Fruit fly (Drosophila melanogaster) whole organism, embryonic: Measurements from ENCODE around the gene Tm1.

Experiments used
- Asciz ChIP-seq: fragments of 200-800 bp; sonication (Bioruptor generic); optimal IDR thresholded peaks from 2 replicates; lab custom pipeline; 2017; ENCODE audit warnings: missing biosample characterization, mild to moderate bottlenecking, missing genetic modification characterization, missing genetic modification reagents
- Blimp-1 ChIP-seq: fragments of 200-800 bp; sonication (Bioruptor generic); optimal IDR thresholded peaks from 3 replicates; lab custom pipeline; 2018; ENCODE audit warnings: missing biosample characterization, missing genetic modification characterization, mild to moderate bottlenecking, moderate library complexity, missing genetic modification reagents
- CG10462 ChIP-seq: fragments of 200-800 bp; sonication (Bioruptor generic); optimal IDR thresholded peaks from 2 replicates; lab custom pipeline; 2016; ENCODE audit warnings: missing biosample characterization, missing genetic modification characterization
- CG11398 ChIP-seq: fragments of 200-800 bp; sonication (Bioruptor generic); optimal IDR thresholded peaks from 2 replicates; lab custom pipeline; 2016; ENCODE audit warnings: missing biosample characterization, missing genetic modification characterization
- CG31388 ChIP-seq: fragments of 200-800 bp; sonication (Bioruptor generic); optimal IDR thresholded peaks from 2 replicates; lab custom pipeline; 2016; ENCODE audit warnings: missing biosample characterization, missing genetic modification characterization
- CG32532 ChIP-seq: fragments of 200-800 bp; sonication (Bioruptor generic); IDR thresholded peaks from 2 replicates; pipeline ENCODE4 v1.3.6; 2022; ENCODE audit warnings: missing biosample characterization, missing genetic modification characterization
- CG32767 ChIP-seq: fragments of 200-800 bp; sonication (Bioruptor generic); IDR thresholded peaks from 2 replicates; pipeline ENCODE4 v1.3.6; 2022; ENCODE audit warnings: missing biosample characterization, missing genetic modification characterization
- CG4854 ChIP-seq: fragments of 200-800 bp; sonication (Bioruptor generic); optimal IDR thresholded peaks from 2 replicates; lab custom pipeline; 2016; ENCODE audit warnings: missing biosample characterization, missing genetic modification characterization, inconsistent platforms
- CG7372 ChIP-seq: fragments of 200-800 bp; sonication (Bioruptor generic); IDR thresholded peaks from 2 replicates; pipeline ENCODE4 v1.3.6; 2022; ENCODE audit warnings: missing biosample characterization, missing genetic modification characterization
- CG9876 ChIP-seq: fragments of 200-800 bp; sonication (Bioruptor generic); optimal IDR thresholded peaks from 2 replicates; lab custom pipeline; 2016; ENCODE audit warnings: missing biosample characterization, missing genetic modification characterization
- CHES-1-like ChIP-seq: fragments of 200-800 bp; sonication (Bioruptor generic); optimal IDR thresholded peaks from 2 replicates; lab custom pipeline; 2016; ENCODE audit warnings: missing biosample characterization, missing genetic modification characterization
- CoRest ChIP-seq: fragments of 200-800 bp; sonication (Bioruptor generic); optimal IDR thresholded peaks from 3 replicates; lab custom pipeline; 2018; ENCODE audit warnings: missing biosample characterization, mild to moderate bottlenecking, missing genetic modification characterization, moderate library complexity
- CrebB ChIP-seq: fragments of 200-800 bp; sonication (Bioruptor generic); optimal IDR thresholded peaks from 3 replicates; lab custom pipeline; 2018; ENCODE audit warnings: missing biosample characterization, mild to moderate bottlenecking, missing genetic modification characterization
- Dll ChIP-seq: fragments of 200-800 bp; sonication (Bioruptor generic); IDR thresholded peaks from 4 replicates; pipeline ENCODE4 v1.3.6; 2022; ENCODE audit warnings: missing biosample characterization, missing genetic modification characterization; ENCODE audit not compliant: partially characterized antibody
- Dref ChIP-seq: fragments of 200-800 bp; sonication (Bioruptor generic); IDR thresholded peaks from 2 replicates; pipeline ENCODE4 v1.3.6; 2022; ENCODE audit warnings: missing biosample characterization, missing genetic modification characterization
- E2f2 ChIP-seq: fragments of 200-800 bp; sonication (Bioruptor generic); IDR thresholded peaks from 2 replicates; pipeline ENCODE4 v1.3.6; 2022; ENCODE audit warnings: missing biosample characterization, missing genetic modification characterization
- Nf-YB ChIP-seq: fragments of 200-800 bp; sonication (Bioruptor generic); optimal IDR thresholded peaks from 3 replicates; lab custom pipeline; 2019; ENCODE audit warnings: missing biosample characterization, mild to moderate bottlenecking, missing genetic modification characterization, moderate library complexity
- Opbp ChIP-seq: fragments of 200-800 bp; sonication (Bioruptor generic); IDR thresholded peaks from 3 replicates; pipeline ENCODE4 v1.3.6; 2022; ENCODE audit warnings: missing biosample characterization, missing genetic modification characterization; ENCODE audit not compliant: partially characterized antibody
- PHDP ChIP-seq: fragments of 200-800 bp; sonication (Bioruptor generic); optimal IDR thresholded peaks from 3 replicates; lab custom pipeline; 2018; ENCODE audit warnings: missing biosample characterization, mild to moderate bottlenecking, missing genetic modification characterization, moderate library complexity
- Six4 ChIP-seq: fragments of 200-800 bp; sonication (Bioruptor generic); optimal IDR thresholded peaks from 2 replicates; lab custom pipeline; 2016; ENCODE audit warnings: missing biosample characterization, missing genetic modification characterization
- Sox100B ChIP-seq: fragments of 200-800 bp; sonication (Bioruptor generic); optimal IDR thresholded peaks from 3 replicates; lab custom pipeline; 2018; ENCODE audit warnings: missing biosample characterization, mild to moderate bottlenecking, missing genetic modification characterization
- Ssrp ChIP-seq: fragments of 200-800 bp; sonication (Bioruptor generic); optimal IDR thresholded peaks from 2 replicates; lab custom pipeline; 2018; ENCODE audit warnings: missing biosample characterization, mild to moderate bottlenecking, missing genetic modification characterization, moderate library complexity
- Taf1 ChIP-seq: fragments of 200-800 bp; sonication (Bioruptor generic); IDR thresholded peaks from 2 replicates; pipeline ENCODE4 v1.3.6; 2022; ENCODE audit warnings: missing biosample characterization, missing genetic modification characterization
- YL-1 ChIP-seq: fragments of 200-800 bp; sonication (Bioruptor generic); optimal IDR thresholded peaks from 3 replicates; lab custom pipeline; 2017; ENCODE audit warnings: missing biosample characterization, mild to moderate bottlenecking, missing genetic modification characterization
- amos ChIP-seq: fragments of 200-800 bp; sonication (Bioruptor generic); IDR thresholded peaks from 2 replicates; pipeline ENCODE4 v1.3.6; 2022; ENCODE audit warnings: missing biosample characterization, missing genetic modification characterization; ENCODE audit not compliant: partially characterized antibody
- ap ChIP-seq: fragments of 200-800 bp; sonication (Bioruptor generic); IDR thresholded peaks from 2 replicates; pipeline ENCODE4 v1.3.6; 2022; ENCODE audit warnings: missing biosample characterization, missing genetic modification characterization
- cwo ChIP-seq: fragments of 200-800 bp; sonication (Bioruptor generic); optimal IDR thresholded peaks from 3 replicates; lab custom pipeline; 2017; ENCODE audit warnings: missing biosample characterization, missing genetic modification characterization, mild to moderate bottlenecking, moderate library complexity, missing genetic modification reagents
- dm ChIP-seq: fragments of 200-800 bp; sonication (Bioruptor generic); optimal IDR thresholded peaks from 3 replicates; lab custom pipeline; 2016; ENCODE audit warnings: missing biosample characterization, missing genetic modification characterization
- eve ChIP-seq, 2 experiments: fragments of >200 bp; optimal IDR thresholded peaks; 2 replicates each; lab custom pipeline; 2017; ENCODE audit warnings: missing biosample characterization in 2 of 2, missing genetic modification characterization in 2 of 2
- ewg ChIP-seq: fragments of 200-800 bp; sonication (Bioruptor generic); optimal IDR thresholded peaks from 3 replicates; lab custom pipeline; 2017; ENCODE audit warnings: mild to moderate bottlenecking, missing biosample characterization, missing genetic modification reagents, missing genetic modification characterization
- exex ChIP-seq: fragments of 200-800 bp; sonication (Bioruptor generic); optimal IDR thresholded peaks from 4 replicates; lab custom pipeline; 2018; ENCODE audit warnings: missing biosample characterization, mild to moderate bottlenecking, missing genetic modification characterization, moderate library complexity
- ftz-f1 ChIP-seq: fragments of 200-800 bp; sonication (Bioruptor generic); optimal IDR thresholded peaks from 2 replicates; lab custom pipeline; 2016; ENCODE audit warnings: missing biosample characterization, missing genetic modification characterization
- gem ChIP-seq: fragments of 200-800 bp; sonication (Bioruptor generic); optimal IDR thresholded peaks from 2 replicates; lab custom pipeline; 2019; ENCODE audit warnings: missing biosample characterization, mild to moderate bottlenecking, missing genetic modification characterization, moderate library complexity
- inv ChIP-seq: fragments of 200-800 bp; sonication (Bioruptor generic); IDR thresholded peaks from 2 replicates; pipeline ENCODE4 v1.3.6; 2022; ENCODE audit warnings: missing biosample characterization, missing genetic modification characterization; ENCODE audit not compliant: partially characterized antibody
- jing ChIP-seq: fragments of 200-800 bp; sonication (Bioruptor generic); optimal IDR thresholded peaks from 2 replicates; lab custom pipeline; 2018; ENCODE audit warnings: missing biosample characterization, mild to moderate bottlenecking, missing genetic modification characterization
- lilli ChIP-seq: fragments of 200-800 bp; sonication (Bioruptor generic); optimal IDR thresholded peaks from 3 replicates; lab custom pipeline; 2016; ENCODE audit warnings: missing biosample characterization, missing genetic modification characterization
- lola ChIP-seq, 3 experiments: fragments of >200 bp in 2 of 3; fragments of 200-800 bp in 1 of 3; sonication (Bioruptor generic) in 1 of 3; optimal IDR thresholded peaks; 2 replicates each; lab custom pipeline; 2017 to 2019; ENCODE audit warnings: missing biosample characterization in 3 of 3, missing genetic modification characterization in 3 of 3, mild to moderate bottlenecking in 1 of 3, moderate library complexity in 1 of 3
- mirr ChIP-seq: fragments of 200-800 bp; sonication (Bioruptor generic); optimal IDR thresholded peaks from 3 replicates; lab custom pipeline; 2018; ENCODE audit warnings: missing biosample characterization, mild to moderate bottlenecking, missing genetic modification characterization
- pan ChIP-seq, 4 experiments: fragments of >200 bp in 3 of 4; fragments of 200-800 bp in 1 of 4; sonication (Bioruptor generic) in 1 of 4; optimal IDR thresholded peaks in 3 of 4; IDR thresholded peaks in 1 of 4; 2 replicates each; pipeline versions ENCODE4 v1.3.6 to Lab custom; 2017 to 2022; ENCODE audit warnings: missing biosample characterization in 2 of 4, missing genetic modification characterization in 2 of 4, mixed read lengths in 1 of 4
- pzg ChIP-seq: fragments of 200-800 bp; sonication (Bioruptor generic); optimal IDR thresholded peaks from 3 replicates; lab custom pipeline; 2018; ENCODE audit warnings: missing biosample characterization, mild to moderate bottlenecking, missing genetic modification characterization, moderate library complexity
- repo ChIP-seq: fragments of 200-800 bp; sonication (Bioruptor generic); optimal IDR thresholded peaks from 2 replicates; lab custom pipeline; 2016; ENCODE audit warnings: missing biosample characterization, missing genetic modification characterization
- rib ChIP-seq: fragments of 200-800 bp; sonication (Bioruptor generic); IDR thresholded peaks from 2 replicates; pipeline ENCODE4 v1.3.6; 2022; ENCODE audit warnings: missing biosample characterization, missing genetic modification characterization
- sens ChIP-seq: fragments of 200-800 bp; sonication (Bioruptor generic); peaks from one replicate; lab custom pipeline; 2016; ENCODE audit warnings: missing biosample characterization, missing genetic modification characterization
- slou ChIP-seq: fragments of 200-800 bp; sonication (Bioruptor generic); optimal IDR thresholded peaks from 3 replicates; lab custom pipeline; 2016; ENCODE audit warnings: missing biosample characterization, missing genetic modification characterization
- sob ChIP-seq: fragments of 200-800 bp; sonication (Bioruptor generic); IDR thresholded peaks from 2 replicates; pipeline ENCODE4 v1.3.6; 2022; ENCODE audit warnings: missing biosample characterization, missing genetic modification characterization
- sr ChIP-seq: fragments of 200-800 bp; sonication (Bioruptor generic); IDR thresholded peaks from 3 replicates; pipeline ENCODE4 v1.3.6; 2022; ENCODE audit warnings: missing biosample characterization, missing genetic modification characterization
- tll ChIP-seq, 2 experiments: fragments of 200-800 bp in 1 of 2; fragments of >200 bp in 1 of 2; sonication (Bioruptor generic) in 1 of 2; optimal IDR thresholded peaks; 2 replicates each; lab custom pipeline; 2017 to 2019; ENCODE audit warnings: missing biosample characterization in 2 of 2, missing genetic modification characterization in 2 of 2, mild to moderate bottlenecking in 1 of 2, moderate library complexity in 1 of 2
- ttk ChIP-seq: fragments of 200-800 bp; sonication (Bioruptor generic); IDR thresholded peaks from 2 replicates; pipeline ENCODE4 v2.1.2; 2022; ENCODE audit warnings: missing biosample characterization, missing genetic modification characterization
- usp ChIP-seq: fragments of >200 bp; optimal IDR thresholded peaks from 2 replicates; lab custom pipeline; 2017; ENCODE audit warnings: missing biosample characterization, missing genetic modification characterization

The Tm1 gene

DNA sequence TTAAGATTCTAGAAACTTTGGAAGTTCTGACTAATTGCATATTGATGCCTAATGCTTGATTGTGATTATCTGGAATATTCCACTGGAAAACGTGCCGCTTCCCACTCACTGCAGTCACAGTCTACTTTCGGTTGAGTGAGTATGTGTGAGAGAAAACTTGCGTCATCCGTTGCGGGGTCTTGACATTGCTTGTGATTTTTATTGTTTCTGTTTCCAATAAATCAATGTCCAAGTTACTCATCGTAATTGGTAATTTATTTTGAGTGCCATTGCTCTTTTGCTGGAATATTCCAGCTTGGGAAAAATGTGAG is 35.0 kb upstream of the Tm1 start (continued):
- no peak for TF ChIP-seq rib (GFP tag; lab: Robert Waterston, UW)
- no peak for TF ChIP-seq YL-1 (GFP tag; lab: Kevin White, UChicago)
- peak; percentile 70 for TF ChIP-seq sr
- no peak for TF ChIP-seq CG4854 (GFP tag; lab: Kevin White, UChicago)
- TF ChIP-seq exex (tag; lab: Kevin White, UChicago): peak; percentile 7
- TF ChIP-seq Sox100B: no peak
- TF ChIP-seq Taf1: no peak
- no peak for TF ChIP-seq gem (tag; lab: Kevin White, UChicago)
- no peak for TF ChIP-seq ttk
- TF ChIP-seq Dll (GFP tag; lab: Robert Waterston, UW): no peak
- TF ChIP-seq jing (GFP tag; lab: Kevin White, UChicago): no peak
- TF ChIP-seq CG32767 (GFP tag; lab: Robert Waterston, UW): no peak
- no peak for TF ChIP-seq Asciz (GFP tag; lab: Kevin White, UChicago)
- no peak for TF ChIP-seq CG10462 (GFP tag; lab: Kevin White, UChicago)
- no peak for TF ChIP-seq pan (optimal IDR thresholded peaks at IDR 0.05; lab: Kevin White, UChicago)
- no peak for TF ChIP-seq pan (GFP tag; optimal IDR thresholded peaks at IDR 0.05 in 1 of 2, IDR thresholded peaks at IDR 0.05 in 1 of 2)
- no peak for TF ChIP-seq Ssrp (tag; lab: Kevin White, UChicago)
- no peak for TF ChIP-seq CoRest (tag; lab: Kevin White, UChicago)
- no peak for TF ChIP-seq ewg (GFP tag; lab: Kevin White, UChicago)
- TF ChIP-seq Nf-YB (GFP tag; lab: Kevin White, UChicago): no peak
- no peak for TF ChIP-seq Dref (GFP tag; lab: Robert Waterston, UW)
- no peak for TF ChIP-seq inv (GFP tag; lab: Robert Waterston, UW)
- TF ChIP-seq slou: no peak
- no peak for TF ChIP-seq sens (GFP tag; lab: Kevin White, UChicago)
- TF ChIP-seq lola (GFP tag; optimal IDR thresholded peaks at IDR 0.05; lab: Kevin White, UChicago): no peak
- 0 out of 2 replicates have a peak, but pooled peaks have one; percentile 40 for TF ChIP-seq CG32532 (GFP tag; lab: Robert Waterston, UW)
- TF ChIP-seq PHDP (tag; lab: Kevin White, UChicago): no peak
- TF ChIP-seq CG9876 (GFP tag; lab: Kevin White, UChicago): no peak

DNA sequence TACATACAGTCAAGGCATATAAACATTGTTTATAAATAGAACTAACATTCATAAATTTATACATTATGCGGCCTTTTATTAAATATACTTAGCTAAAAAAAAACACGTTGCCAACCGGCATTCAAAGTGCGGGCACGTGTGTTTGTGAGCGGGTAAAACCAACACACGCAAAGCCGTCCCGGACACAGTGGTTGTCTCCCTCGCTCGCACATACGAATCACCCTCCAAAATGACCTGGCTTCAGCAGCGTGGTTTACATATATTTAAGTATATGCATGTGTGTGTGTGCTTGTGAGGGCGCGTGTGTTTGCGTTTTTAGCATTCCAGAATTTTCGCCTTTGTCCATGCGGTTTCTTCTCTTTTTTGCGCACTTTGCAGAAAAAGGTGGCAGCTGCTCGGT is 34.6 kb upstream of the Tm1 start:
- TF ChIP-seq cwo (GFP tag; lab: Kevin White, UChicago) (peak; percentile 81), Dref (GFP tag; lab: Robert Waterston, UW) (no peak), Blimp-1 (no peak), ap (no peak), CG7372 (no peak), tll (GFP tag; optimal IDR thresholded peaks at IDR 0.05; lab: Kevin White, UChicago) (peak in 1 of 2 experiments; percentile 16), lilli (GFP tag; lab: Kevin White, UChicago) (peak; percentile 30), CG31388 (GFP tag; lab: Kevin White, UChicago) (no peak), usp (no peak), eve (GFP tag; optimal IDR thresholded peaks at IDR 0.05; lab: Kevin White, UChicago) (no peak), CrebB (no peak), CG32532 (GFP tag; lab: Robert Waterston, UW) (no peak), Six4 (no peak), pzg (peak; percentile 5), repo (no peak), ftz-f1 (GFP tag; lab: Kevin White, UChicago) (peak; percentile 53), ttk (no peak), rib (GFP tag; lab: Robert Waterston, UW) (peak; percentile 78), CHES-1-like (GFP tag; lab: Kevin White, UChicago) (peak; percentile 39), CG11398 (GFP tag; lab: Kevin White, UChicago) (no peak), sob (GFP tag; lab: Robert Waterston, UW) (no peak), E2f2 (GFP tag; lab: Robert Waterston, UW) (0 out of 2 replicates have a peak, but pooled peaks have one; percentile 20), Opbp (GFP tag; lab: Robert Waterston, UW) (0 out of 3 replicates have a peak, but pooled peaks have one; percentile 9), YL-1 (GFP tag; lab: Kevin White, UChicago) (peak; percentile 94), amos (peak; percentile 36; the same call in 1 of the 2 replicates), dm (GFP tag; lab: Kevin White, UChicago) (peak; percentile 94), mirr (GFP tag; lab: Kevin White, UChicago) (no peak)
